Worm (Caenorhabditis elegans) whole organism, L3 larva: ENCODE measurements around the gene Y105C5A.1272.

Source experiments
- ama-1 ChIP-seq: fragments of 150-350 bp; optimal IDR thresholded peaks from 2 replicates; lab custom pipeline; 2018
- fos-1 ChIP-seq: fragments of 150-350 bp; optimal IDR thresholded peaks from 2 replicates; lab custom pipeline; 2014; ENCODE audit warnings: missing biosample characterization, missing genetic modification characterization
- jun-1 ChIP-seq: fragments of 150-350 bp; optimal IDR thresholded peaks from 2 replicates; lab custom pipeline; 2014; ENCODE audit warnings: missing biosample characterization, missing genetic modification reagents, missing genetic modification characterization
- nfya-1 ChIP-seq: sonication (generic microtip); optimal IDR thresholded peaks from 2 replicates; lab custom pipeline; 2017; ENCODE audit warnings: missing genetic modification characterization, mild to moderate bottlenecking, missing compliant biosample characterization, antibody characterized with exemption, moderate library complexity; ENCODE audit not compliant: insufficient read depth
- nhr-11 ChIP-seq: fragments of 150-350 bp; optimal IDR thresholded peaks from 2 replicates; lab custom pipeline; 2014; ENCODE audit warnings: missing biosample characterization, missing genetic modification characterization
- nhr-67 ChIP-seq: fragments of 150-350 bp; optimal IDR thresholded peaks from 2 replicates; lab custom pipeline; 2014; ENCODE audit warnings: missing biosample characterization, missing genetic modification characterization
- nhr-77 ChIP-seq: fragments of 150-350 bp; optimal IDR thresholded peaks from 2 replicates; lab custom pipeline; 2014; ENCODE audit warnings: missing biosample characterization, missing genetic modification characterization
- pqm-1 ChIP-seq: fragments of 150-350 bp; optimal IDR thresholded peaks from 2 replicates; lab custom pipeline; 2017; ENCODE audit warnings: missing biosample characterization, missing genetic modification characterization, inconsistent platforms
- snpc-4 ChIP-seq: fragments of 150-350 bp; optimal IDR thresholded peaks from 2 replicates; lab custom pipeline; 2014; ENCODE audit warnings: missing biosample characterization, missing genetic modification characterization
- tbx-2 ChIP-seq: sonication (generic microtip); optimal IDR thresholded peaks from 2 replicates; lab custom pipeline; 2016; ENCODE audit warnings: mild to moderate bottlenecking, missing genetic modification characterization, missing compliant biosample characterization
- unc-39 ChIP-seq: sonication (generic microtip); optimal IDR thresholded peaks from 4 replicates; lab custom pipeline; 2017; ENCODE audit warnings: missing biosample characterization, missing genetic modification characterization
- ztf-11 ChIP-seq: fragments of 150-350 bp; optimal IDR thresholded peaks from 2 replicates; lab custom pipeline; 2014; ENCODE audit warnings: missing biosample characterization, missing genetic modification characterization

DNA sequence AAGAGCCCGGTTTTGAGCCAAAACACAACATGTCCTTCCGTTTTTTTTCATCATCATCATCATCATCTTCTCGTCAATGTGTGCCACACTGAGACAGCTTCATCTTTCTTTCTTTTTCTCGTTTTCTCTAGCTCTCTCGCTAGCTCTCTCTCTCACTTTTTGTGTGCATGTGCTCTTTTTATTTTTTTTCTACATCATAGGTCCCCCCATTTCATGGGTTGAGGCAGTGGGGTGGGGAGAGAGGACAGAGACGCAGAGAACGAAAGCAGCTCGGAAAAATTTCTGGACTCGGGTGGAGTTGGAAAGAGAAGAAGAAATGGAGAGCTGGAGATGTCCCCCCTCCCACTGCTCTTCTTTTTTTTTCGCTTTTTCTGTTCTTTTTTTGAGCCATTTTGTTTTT lies 50.0 kb downstream of the Y105C5A.1272 start:
- no peak for TF ChIP-seq ama-1 (lab: Kevin White, UChicago)
- no peak for TF ChIP-seq pqm-1
- no peak for TF ChIP-seq unc-39 (tag; lab: Kevin White, UChicago)
- no peak for TF ChIP-seq ztf-11 (tag; lab: Kevin White, UChicago)
- no peak for TF ChIP-seq nhr-11 (tag; lab: Kevin White, UChicago)
- peak; percentile 49 for TF ChIP-seq tbx-2 (tag; lab: Kevin White, UChicago)
- peak; percentile 60 for TF ChIP-seq snpc-4 (tag; lab: Kevin White, UChicago)
- no peak for TF ChIP-seq jun-1 (tag; lab: Kevin White, UChicago)
- no peak for TF ChIP-seq nhr-77 (tag; lab: Kevin White, UChicago)
- peak; percentile 92 for TF ChIP-seq nfya-1 (tag; lab: Kevin White, UChicago)
- no peak for TF ChIP-seq fos-1 (tag; lab: Kevin White, UChicago)
- TF ChIP-seq nhr-67 (tag; lab: Kevin White, UChicago) = no peak
